Fruit fly (Drosophila melanogaster) whole organism, embryonic: ENCODE measurements around the gene CG8509.

ENCODE experiments used
- Bgb ChIP-seq: fragments of 200-800 bp; sonication (Bioruptor generic); IDR thresholded peaks from 2 replicates; pipeline ENCODE4 v1.3.6; 2022; ENCODE audit warnings: missing biosample characterization, missing genetic modification characterization; ENCODE audit not compliant: partially characterized antibody
- Bteb2 ChIP-seq: fragments of 200-800 bp; sonication (Bioruptor generic); optimal IDR thresholded peaks from 2 replicates; lab custom pipeline; 2016; ENCODE audit warnings: missing biosample characterization, missing genetic modification characterization
- CG10209 ChIP-seq: fragments of 200-800 bp; sonication (Bioruptor generic); optimal IDR thresholded peaks from 3 replicates; lab custom pipeline; 2017; ENCODE audit warnings: missing biosample characterization, mild to moderate bottlenecking, missing genetic modification characterization, missing genetic modification reagents
- CG11398 ChIP-seq: fragments of 200-800 bp; sonication (Bioruptor generic); optimal IDR thresholded peaks from 2 replicates; lab custom pipeline; 2016; ENCODE audit warnings: missing biosample characterization, missing genetic modification characterization
- CG11723 ChIP-seq: fragments of 200-800 bp; sonication (Bioruptor generic); optimal IDR thresholded peaks from 2 replicates; lab custom pipeline; 2017; ENCODE audit warnings: missing biosample characterization, mild to moderate bottlenecking, missing genetic modification characterization
- CG12299 ChIP-seq: fragments of 200-800 bp; sonication (Bioruptor generic); optimal IDR thresholded peaks from 2 replicates; lab custom pipeline; 2018; ENCODE audit warnings: missing biosample characterization, mild to moderate bottlenecking, missing genetic modification characterization
- CG13287 ChIP-seq: fragments of 200-800 bp; sonication (Bioruptor generic); IDR thresholded peaks from 2 replicates; pipeline ENCODE4 v1.3.6; 2022; ENCODE audit warnings: missing biosample characterization, missing genetic modification characterization; ENCODE audit not compliant: partially characterized antibody
- CG13624 ChIP-seq: fragments of 200-800 bp; sonication (Bioruptor generic); optimal IDR thresholded peaks from 2 replicates; lab custom pipeline; 2016; ENCODE audit warnings: missing biosample characterization, missing genetic modification characterization
- CG14860 ChIP-seq: fragments of 200-800 bp; sonication (Bioruptor generic); IDR thresholded peaks from 3 replicates; pipeline ENCODE4 v1.3.6; 2022; ENCODE audit warnings: missing biosample characterization, missing genetic modification characterization; ENCODE audit not compliant: partially characterized antibody
- CG1529 ChIP-seq: fragments of 200-800 bp; sonication (Bioruptor generic); optimal IDR thresholded peaks from 3 replicates; lab custom pipeline; 2018; ENCODE audit warnings: missing biosample characterization, missing genetic modification characterization
- CG16779 ChIP-seq: fragments of 200-800 bp; sonication (Bioruptor generic); IDR thresholded peaks from 2 replicates; pipeline ENCODE4 v1.3.6; 2022; ENCODE audit warnings: missing biosample characterization, missing genetic modification characterization
- CG17568 ChIP-seq: fragments of 200-800 bp; sonication (Bioruptor generic); optimal IDR thresholded peaks from 2 replicates; lab custom pipeline; 2018; ENCODE audit warnings: missing biosample characterization, mild to moderate bottlenecking, missing genetic modification characterization, moderate library complexity
- CG18011 ChIP-seq: fragments of 200-800 bp; sonication (Bioruptor generic); optimal IDR thresholded peaks from 2 replicates; lab custom pipeline; 2017; ENCODE audit warnings: missing biosample characterization, missing genetic modification characterization, mild to moderate bottlenecking, moderate library complexity, missing genotype
- CG2199 ChIP-seq: fragments of 200-800 bp; sonication (Bioruptor generic); IDR thresholded peaks from 3 replicates; pipeline ENCODE4 v1.3.6; 2022; ENCODE audit warnings: missing biosample characterization, missing genetic modification characterization
- CG3407 ChIP-seq: fragments of 200-800 bp; sonication (Bioruptor generic); optimal IDR thresholded peaks from 2 replicates; lab custom pipeline; 2018; ENCODE audit warnings: missing biosample characterization, mild to moderate bottlenecking, missing genetic modification characterization
- CG5180 ChIP-seq: fragments of 200-800 bp; sonication (Bioruptor generic); optimal IDR thresholded peaks from 3 replicates; lab custom pipeline; 2017; ENCODE audit warnings: missing biosample characterization, missing genetic modification characterization, mild to moderate bottlenecking, moderate library complexity, missing genetic modification reagents
- CG5953 ChIP-seq: fragments of 200-800 bp; sonication (Bioruptor generic); IDR thresholded peaks from 2 replicates; pipeline ENCODE4 v1.3.6; 2022; ENCODE audit warnings: missing biosample characterization, missing genetic modification characterization
- CG6175 ChIP-seq: fragments of 200-800 bp; sonication (Bioruptor generic); IDR thresholded peaks from 3 replicates; pipeline ENCODE4 v1.3.6; 2022; ENCODE audit warnings: missing biosample characterization, missing genetic modification characterization
- CG6854 ChIP-seq: fragments of 200-800 bp; sonication (Bioruptor generic); optimal IDR thresholded peaks from 3 replicates; lab custom pipeline; 2017; ENCODE audit warnings: missing biosample characterization, mild to moderate bottlenecking, missing genetic modification characterization
- CG7372 ChIP-seq: fragments of 200-800 bp; sonication (Bioruptor generic); IDR thresholded peaks from 2 replicates; pipeline ENCODE4 v1.3.6; 2022; ENCODE audit warnings: missing biosample characterization, missing genetic modification characterization
- CG7928 ChIP-seq: fragments of 200-800 bp; sonication (Bioruptor generic); optimal IDR thresholded peaks from 2 replicates; lab custom pipeline; 2017; ENCODE audit warnings: missing biosample characterization, mild to moderate bottlenecking, missing genetic modification characterization
- CG8281 ChIP-seq: fragments of 200-800 bp; sonication (Bioruptor generic); optimal IDR thresholded peaks from 2 replicates; lab custom pipeline; 2018; ENCODE audit warnings: missing biosample characterization, mild to moderate bottlenecking, missing genetic modification characterization, moderate library complexity
- CG8388 ChIP-seq: fragments of 200-800 bp; sonication (Bioruptor generic); optimal IDR thresholded peaks from 2 replicates; lab custom pipeline; 2019; ENCODE audit warnings: missing biosample characterization, mild to moderate bottlenecking, missing genetic modification characterization, moderate library complexity
- Eip74EF ChIP-seq, 2 experiments: fragments of 200-800 bp in 1 of 2; fragments of >200 bp in 1 of 2; sonication (Bioruptor generic) in 1 of 2; optimal IDR thresholded peaks; 2 replicates each; lab custom pipeline; 2017 to 2019; ENCODE audit warnings: missing biosample characterization in 2 of 2, missing genetic modification characterization in 2 of 2, mild to moderate bottlenecking in 1 of 2, moderate library complexity in 1 of 2
- Elba2 ChIP-seq: fragments of 200-800 bp; sonication (Bioruptor generic); optimal IDR thresholded peaks from 3 replicates; lab custom pipeline; 2016; ENCODE audit warnings: missing biosample characterization, missing genetic modification characterization
- Hand ChIP-seq: fragments of 200-800 bp; sonication (Bioruptor generic); optimal IDR thresholded peaks from 2 replicates; lab custom pipeline; 2017; ENCODE audit warnings: mild to moderate bottlenecking, missing biosample characterization, missing genetic modification reagents, missing genetic modification characterization
- MBD-R2 ChIP-seq: fragments of 200-800 bp; sonication (Bioruptor generic); IDR thresholded peaks from 2 replicates; pipeline ENCODE4 v1.3.6; 2022; ENCODE audit warnings: missing biosample characterization, missing genetic modification characterization
- MESR4 ChIP-seq: fragments of 200-800 bp; sonication (Bioruptor generic); optimal IDR thresholded peaks from 2 replicates; lab custom pipeline; 2018; ENCODE audit warnings: missing biosample characterization, mild to moderate bottlenecking, missing genetic modification characterization, moderate library complexity
- Pdp1 ChIP-seq, 2 experiments: fragments of 200-800 bp; sonication (Bioruptor generic); optimal IDR thresholded peaks; 3 replicates each; lab custom pipeline; 2016; ENCODE audit warnings: missing biosample characterization in 2 of 2, missing genetic modification characterization in 2 of 2, mild to moderate bottlenecking in 1 of 2, moderate library complexity in 1 of 2
- Scr ChIP-seq: fragments of 200-800 bp; sonication (Bioruptor generic); IDR thresholded peaks from 2 replicates; pipeline ENCODE4 v1.3.6; 2022; ENCODE audit warnings: missing biosample characterization, missing genetic modification characterization; ENCODE audit not compliant: partially characterized antibody
- TFAM ChIP-seq: fragments of 200-800 bp; sonication (Bioruptor generic); optimal IDR thresholded peaks from 2 replicates; lab custom pipeline; 2017; ENCODE audit warnings: missing biosample characterization, missing genetic modification characterization, inconsistent platforms
- Taf1 ChIP-seq: fragments of 200-800 bp; sonication (Bioruptor generic); IDR thresholded peaks from 2 replicates; pipeline ENCODE4 v1.3.6; 2022; ENCODE audit warnings: missing biosample characterization, missing genetic modification characterization
- abd-A ChIP-seq: fragments of 200-800 bp; sonication (Bioruptor generic); optimal IDR thresholded peaks from 3 replicates; lab custom pipeline; 2019; ENCODE audit warnings: missing biosample characterization, mild to moderate bottlenecking, missing genetic modification characterization, moderate library complexity
- ato ChIP-seq: fragments of 200-800 bp; sonication (Bioruptor generic); IDR thresholded peaks from 2 replicates; pipeline ENCODE4 v1.3.6; 2022; ENCODE audit warnings: missing biosample characterization, missing genetic modification characterization; ENCODE audit not compliant: partially characterized antibody
- crc ChIP-seq: fragments of 200-800 bp; sonication (Bioruptor generic); optimal IDR thresholded peaks from 2 replicates; lab custom pipeline; 2016; ENCODE audit warnings: missing biosample characterization, missing genetic modification characterization
- dmrt11E ChIP-seq: fragments of 200-800 bp; sonication (Bioruptor generic); optimal IDR thresholded peaks from 3 replicates; lab custom pipeline; 2018; ENCODE audit warnings: missing biosample characterization, mild to moderate bottlenecking, missing genetic modification characterization, moderate library complexity
- fd3F ChIP-seq: fragments of 200-800 bp; sonication (Bioruptor generic); optimal IDR thresholded peaks from 2 replicates; lab custom pipeline; 2018; ENCODE audit warnings: missing biosample characterization, mild to moderate bottlenecking, missing genetic modification characterization, moderate library complexity
- hb ChIP-seq: fragments of 200-800 bp; sonication (Bioruptor generic); IDR thresholded peaks from 3 replicates; pipeline ENCODE4 v1.3.6; 2022; ENCODE audit warnings: missing biosample characterization, missing genetic modification characterization; ENCODE audit not compliant: partially characterized antibody
- inv ChIP-seq: fragments of 200-800 bp; sonication (Bioruptor generic); IDR thresholded peaks from 2 replicates; pipeline ENCODE4 v1.3.6; 2022; ENCODE audit warnings: missing biosample characterization, missing genetic modification characterization; ENCODE audit not compliant: partially characterized antibody
- jumu ChIP-seq: fragments of 200-800 bp; sonication (Bioruptor generic); optimal IDR thresholded peaks from 3 replicates; lab custom pipeline; 2016; ENCODE audit warnings: missing biosample characterization, missing genetic modification characterization
- nau ChIP-seq: fragments of 200-800 bp; sonication (Bioruptor generic); optimal IDR thresholded peaks from 3 replicates; lab custom pipeline; 2017; ENCODE audit warnings: missing biosample characterization, mild to moderate bottlenecking, missing genetic modification characterization, missing genetic modification reagents
- pzg ChIP-seq: fragments of 200-800 bp; sonication (Bioruptor generic); optimal IDR thresholded peaks from 3 replicates; lab custom pipeline; 2018; ENCODE audit warnings: missing biosample characterization, mild to moderate bottlenecking, missing genetic modification characterization, moderate library complexity
- ro ChIP-seq: fragments of 200-800 bp; sonication (Bioruptor generic); IDR thresholded peaks from 2 replicates; pipeline ENCODE4 v1.3.6; 2022; ENCODE audit warnings: missing biosample characterization, missing genetic modification characterization
- sisA ChIP-seq: fragments of 200-800 bp; sonication (Bioruptor generic); IDR thresholded peaks from 2 replicates; pipeline ENCODE4 v1.3.6; 2022; ENCODE audit warnings: missing biosample characterization, missing genetic modification characterization
- so ChIP-seq: fragments of 200-800 bp; sonication (Bioruptor generic); IDR thresholded peaks from 3 replicates; pipeline ENCODE4 v1.3.6; 2022; ENCODE audit warnings: missing biosample characterization, missing genetic modification characterization
- sr ChIP-seq: fragments of 200-800 bp; sonication (Bioruptor generic); IDR thresholded peaks from 3 replicates; pipeline ENCODE4 v1.3.6; 2022; ENCODE audit warnings: missing biosample characterization, missing genetic modification characterization
- tll ChIP-seq, 2 experiments: fragments of 200-800 bp in 1 of 2; fragments of >200 bp in 1 of 2; sonication (Bioruptor generic) in 1 of 2; optimal IDR thresholded peaks; 2 replicates each; lab custom pipeline; 2017 to 2019; ENCODE audit warnings: missing biosample characterization in 2 of 2, missing genetic modification characterization in 2 of 2, mild to moderate bottlenecking in 1 of 2, moderate library complexity in 1 of 2
- tna ChIP-seq: fragments of 200-800 bp; sonication (Bioruptor generic); IDR thresholded peaks from 2 replicates; pipeline ENCODE4 v1.3.6; 2022; ENCODE audit warnings: missing biosample characterization, missing genetic modification characterization; ENCODE audit not compliant: partially characterized antibody

CG8509 gene

DNA sequence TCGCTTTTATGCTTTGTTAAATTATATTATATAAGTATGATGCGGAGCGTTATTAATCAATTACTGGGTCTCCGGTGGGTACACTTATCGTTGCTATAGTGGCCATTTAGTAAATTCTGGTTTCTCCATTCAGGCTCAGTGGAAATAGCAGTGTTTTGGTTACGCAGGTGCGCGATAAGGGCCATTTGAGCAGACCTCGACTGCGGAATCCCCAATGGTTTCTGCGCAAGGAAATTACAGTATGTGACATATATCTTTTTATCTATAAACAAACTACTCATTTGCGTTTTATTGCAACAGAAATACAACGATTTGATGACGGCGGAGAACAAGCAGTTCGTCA, 48.1 kb upstream of the CG8509 start (continued):
- TF ChIP-seq CG17568 (no peak), crc (GFP tag; lab: Kevin White, UChicago) (no peak), CG7928 (GFP tag; lab: Kevin White, UChicago) (no peak), Scr (GFP tag; lab: Robert Waterston, UW) (peak; percentile 32; the same call in 1 of the 2 replicates), inv (0 out of 2 replicates have a peak, but pooled peaks have one; percentile 4), ro (GFP tag; lab: Robert Waterston, UW) (no peak), MBD-R2 (GFP tag; lab: Robert Waterston, UW) (peak; percentile 46), sisA (GFP tag; lab: Robert Waterston, UW) (no peak), Bgb (GFP tag; lab: Robert Waterston, UW) (no peak), MESR4 (GFP tag; lab: Kevin White, UChicago) (peak; percentile 53), CG13287 (GFP tag; lab: Robert Waterston, UW) (peak; percentile 11; the same call in 1 of the 2 replicates), Pdp1 (GFP tag; optimal IDR thresholded peaks at IDR 0.05; lab: Kevin White, UChicago) (peak in 1 of 2 experiments; percentile 87), CG8388 (GFP tag; lab: Kevin White, UChicago) (no peak)
- TF ChIP-seq, all 482 proteins: peak for 7

DNA sequence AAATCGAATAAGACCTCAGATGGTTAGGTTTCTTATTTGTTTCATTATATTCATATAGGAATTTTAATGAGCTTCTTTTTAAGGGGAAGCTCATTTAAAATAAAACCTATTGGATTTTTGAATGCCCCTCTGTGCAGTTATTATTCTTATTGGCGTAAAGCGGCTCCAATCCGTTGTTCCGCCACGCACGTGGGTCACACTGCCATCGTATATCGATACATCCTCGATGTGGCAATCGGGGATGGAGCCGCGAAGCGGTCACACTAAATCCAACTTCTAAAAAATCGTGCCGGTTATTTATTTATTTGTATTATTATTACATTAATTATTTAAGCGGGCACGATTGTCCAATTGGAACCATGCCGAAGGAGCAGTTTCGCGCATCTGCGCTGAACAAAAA, 46.6 kb upstream of the CG8509 start, which contains the start of gene Polr3A:
Polr3A (plus strand) TSS at position 234 of the 400 bp plus-strand sequence.
- TF ChIP-seq fd3F (GFP tag; lab: Kevin White, UChicago) (no peak), so (GFP tag; lab: Robert Waterston, UW) (no peak), Bteb2 (GFP tag; lab: Kevin White, UChicago) (no peak), hb (no peak), Elba2 (GFP tag; lab: Kevin White, UChicago) (peak; percentile 96), ato (GFP tag; lab: Robert Waterston, UW) (peak; percentile 49), abd-A (tag; lab: Kevin White, UChicago) (no peak), CG2199 (no peak), pzg (GFP tag; lab: Kevin White, UChicago) (peak; percentile 63), tll (GFP tag; optimal IDR thresholded peaks at IDR 0.05; lab: Kevin White, UChicago) (no peak), CG16779 (GFP tag; lab: Robert Waterston, UW) (no peak), CG13624 (GFP tag; lab: Kevin White, UChicago) (no peak), CG6854 (GFP tag; lab: Kevin White, UChicago) (no peak), Taf1 (GFP tag; lab: Robert Waterston, UW) (no peak), nau (GFP tag; lab: Kevin White, UChicago) (no peak), CG5180 (GFP tag; lab: Kevin White, UChicago) (no peak), CG1529 (no peak), tna (GFP tag; lab: Robert Waterston, UW) (0 out of 2 replicates have a peak, but pooled peaks have one; percentile 39), TFAM (GFP tag; lab: Kevin White, UChicago) (no peak), sr (GFP tag; lab: Robert Waterston, UW) (no peak), CG3407 (GFP tag; lab: Kevin White, UChicago) (no peak), jumu (no peak), CG11723 (GFP tag; lab: Kevin White, UChicago) (no peak), Hand (GFP tag; lab: Kevin White, UChicago) (no peak), dmrt11E (tag; lab: Kevin White, UChicago) (no peak), CG18011 (no peak), CG6175 (no peak), CG10209 (GFP tag; lab: Kevin White, UChicago) (no peak), CG7372 (GFP tag; lab: Robert Waterston, UW) (no peak), CG8281 (tag; lab: Kevin White, UChicago) (no peak), CG14860 (GFP tag; lab: Robert Waterston, UW) (peak; percentile 42; the same call in 1 of the 3 replicates), Eip74EF (GFP tag; optimal IDR thresholded peaks at IDR 0.05; lab: Kevin White, UChicago) (no peak), CG5953 (no peak), CG12299 (no peak), CG11398 (GFP tag; lab: Kevin White, UChicago) (no peak)
